Fruit fly (Drosophila melanogaster) whole organism, embryonic: ENCODE results near the gene fzo.

Experiments
- Abd-B ChIP-seq: fragments of 200-800 bp; sonication (Bioruptor generic); optimal IDR thresholded peaks from 2 replicates; lab custom pipeline; 2018; ENCODE audit warnings: missing biosample characterization, mild to moderate bottlenecking, missing genetic modification characterization, moderate library complexity
- Atf6 ChIP-seq: fragments of 200-800 bp; sonication (Bioruptor generic); IDR thresholded peaks from 2 replicates; pipeline ENCODE4 v1.3.6; 2022; ENCODE audit warnings: missing biosample characterization, missing genetic modification characterization
- BtbVII ChIP-seq: fragments of 200-800 bp; sonication (Bioruptor generic); optimal IDR thresholded peaks from 3 replicates; lab custom pipeline; 2017; ENCODE audit warnings: missing biosample characterization, mild to moderate bottlenecking, missing genetic modification characterization
- CG10209 ChIP-seq: fragments of 200-800 bp; sonication (Bioruptor generic); optimal IDR thresholded peaks from 3 replicates; lab custom pipeline; 2017; ENCODE audit warnings: missing biosample characterization, mild to moderate bottlenecking, missing genetic modification characterization, missing genetic modification reagents
- CG10267 ChIP-seq: fragments of 200-800 bp; sonication (Bioruptor generic); optimal IDR thresholded peaks from 2 replicates; lab custom pipeline; 2018; ENCODE audit warnings: missing biosample characterization, mild to moderate bottlenecking, missing genetic modification characterization, moderate library complexity
- CG10979 ChIP-seq: fragments of 200-800 bp; sonication (Bioruptor generic); optimal IDR thresholded peaks from 2 replicates; lab custom pipeline; 2018; ENCODE audit warnings: missing biosample characterization, mild to moderate bottlenecking, missing genetic modification characterization, moderate library complexity
- CG11696 ChIP-seq: fragments of 200-800 bp; sonication (Bioruptor generic); IDR thresholded peaks from 2 replicates; pipeline ENCODE4 v1.3.6; 2022; ENCODE audit warnings: missing biosample characterization, missing genetic modification characterization
- CG13775 ChIP-seq: fragments of 200-800 bp; sonication (Bioruptor generic); optimal IDR thresholded peaks from 3 replicates; lab custom pipeline; 2017; ENCODE audit warnings: missing biosample characterization, mild to moderate bottlenecking, missing genetic modification characterization
- CG14860 ChIP-seq: fragments of 200-800 bp; sonication (Bioruptor generic); IDR thresholded peaks from 3 replicates; pipeline ENCODE4 v1.3.6; 2022; ENCODE audit warnings: missing biosample characterization, missing genetic modification characterization; ENCODE audit not compliant: partially characterized antibody
- CG15514 ChIP-seq: fragments of 200-800 bp; sonication (Bioruptor generic); optimal IDR thresholded peaks from 3 replicates; lab custom pipeline; 2017; ENCODE audit warnings: missing biosample characterization, missing genetic modification characterization, mild to moderate bottlenecking, moderate library complexity, missing genetic modification reagents
- CG17359 ChIP-seq: fragments of 200-800 bp; sonication (Bioruptor generic); optimal IDR thresholded peaks from 3 replicates; lab custom pipeline; 2018; ENCODE audit warnings: missing biosample characterization, mild to moderate bottlenecking, missing genetic modification characterization, moderate library complexity
- CG18262 ChIP-seq: fragments of 200-800 bp; optimal IDR thresholded peaks from 3 replicates; lab custom pipeline; 2019; ENCODE audit warnings: missing biosample characterization, mild to moderate bottlenecking, missing genetic modification characterization, moderate library complexity
- CG18599 ChIP-seq: fragments of 200-800 bp; sonication (Bioruptor generic); optimal IDR thresholded peaks from 3 replicates; lab custom pipeline; 2017; ENCODE audit warnings: missing biosample characterization, missing genetic modification characterization, mild to moderate bottlenecking, moderate library complexity, missing genetic modification reagents
- CG3281 ChIP-seq: fragments of 200-800 bp; sonication (Bioruptor generic); optimal IDR thresholded peaks from 3 replicates; lab custom pipeline; 2017; ENCODE audit warnings: missing biosample characterization, mild to moderate bottlenecking, missing genetic modification characterization
- CG34422 ChIP-seq: fragments of 200-800 bp; sonication (Bioruptor generic); IDR thresholded peaks from 3 replicates; pipeline ENCODE4 v1.3.6; 2022; ENCODE audit warnings: missing biosample characterization, missing genetic modification characterization
- CG4617 ChIP-seq: fragments of 200-800 bp; sonication (Bioruptor generic); optimal IDR thresholded peaks from 3 replicates; lab custom pipeline; 2016; ENCODE audit warnings: missing biosample characterization, missing genetic modification characterization, borderline replicate concordance
- CG6683 ChIP-seq: fragments of 200-800 bp; sonication (Bioruptor generic); optimal IDR thresholded peaks from 2 replicates; lab custom pipeline; 2017; ENCODE audit warnings: missing biosample characterization, mild to moderate bottlenecking, missing genetic modification characterization, missing genetic modification reagents
- CG6765 ChIP-seq: fragments of 200-800 bp; sonication (Bioruptor generic); optimal IDR thresholded peaks from 3 replicates; lab custom pipeline; 2017; ENCODE audit warnings: missing biosample characterization, mild to moderate bottlenecking, missing genetic modification characterization
- CG8944 ChIP-seq: fragments of 200-800 bp; sonication (Bioruptor generic); optimal IDR thresholded peaks from 3 replicates; lab custom pipeline; 2016; ENCODE audit warnings: missing biosample characterization, missing genetic modification characterization
- CG9727 ChIP-seq: fragments of 200-800 bp; sonication (Bioruptor generic); optimal IDR thresholded peaks from 3 replicates; lab custom pipeline; 2017; ENCODE audit warnings: missing biosample characterization, mild to moderate bottlenecking, missing genetic modification characterization
- CTCF ChIP-seq: fragments of 200-800 bp; sonication (Bioruptor generic); optimal IDR thresholded peaks from 2 replicates; lab custom pipeline; 2017; ENCODE audit warnings: missing biosample characterization, mild to moderate bottlenecking, missing genetic modification characterization, moderate library complexity
- Camta ChIP-seq: fragments of 200-800 bp; sonication (Bioruptor generic); optimal IDR thresholded peaks from 2 replicates; lab custom pipeline; 2016; ENCODE audit warnings: missing biosample characterization, missing genetic modification characterization
- E2f1 ChIP-seq: fragments of 200-800 bp; sonication (Bioruptor generic); IDR thresholded peaks from 2 replicates; pipeline ENCODE4 v1.3.6; 2022; ENCODE audit warnings: missing biosample characterization, missing genetic modification characterization
- Fer3 ChIP-seq: fragments of 200-800 bp; sonication (Bioruptor generic); optimal IDR thresholded peaks from 2 replicates; lab custom pipeline; 2018; ENCODE audit warnings: missing biosample characterization, mild to moderate bottlenecking, missing genetic modification characterization, moderate library complexity
- Hmr ChIP-seq: fragments of 200-800 bp; sonication (Bioruptor generic); optimal IDR thresholded peaks from 3 replicates; lab custom pipeline; 2017; ENCODE audit warnings: mild to moderate bottlenecking, missing biosample characterization, missing genetic modification reagents, missing genetic modification characterization
- Hr3 ChIP-seq: fragments of 200-800 bp; sonication (Bioruptor generic); optimal IDR thresholded peaks from 3 replicates; lab custom pipeline; 2016; ENCODE audit warnings: missing biosample characterization, missing genetic modification characterization
- Hr78 ChIP-seq, 2 experiments: fragments of 200-800 bp in 1 of 2; fragments of >200 bp in 1 of 2; sonication (Bioruptor generic) in 1 of 2; optimal IDR thresholded peaks; 2 replicates each; lab custom pipeline; 2017 to 2019; ENCODE audit warnings: missing biosample characterization in 2 of 2, missing genetic modification characterization in 2 of 2, mild to moderate bottlenecking in 1 of 2, moderate library complexity in 1 of 2
- MBD-R2 ChIP-seq: fragments of 200-800 bp; sonication (Bioruptor generic); IDR thresholded peaks from 2 replicates; pipeline ENCODE4 v1.3.6; 2022; ENCODE audit warnings: missing biosample characterization, missing genetic modification characterization
- MTF-1 ChIP-seq: fragments of 200-800 bp; sonication (Bioruptor generic); optimal IDR thresholded peaks from 2 replicates; lab custom pipeline; 2018; ENCODE audit warnings: missing biosample characterization, mild to moderate bottlenecking, missing genetic modification characterization, borderline replicate concordance
- Mad ChIP-seq: fragments of 200-800 bp; sonication (Bioruptor generic); optimal IDR thresholded peaks from 2 replicates; lab custom pipeline; 2016; ENCODE audit warnings: missing biosample characterization, missing genetic modification characterization
- Sry-β ChIP-seq: fragments of 200-800 bp; sonication (Bioruptor generic); optimal IDR thresholded peaks from 2 replicates; lab custom pipeline; 2018; ENCODE audit warnings: missing biosample characterization, mild to moderate bottlenecking, missing genetic modification characterization, moderate library complexity
- Ssrp ChIP-seq: fragments of 200-800 bp; sonication (Bioruptor generic); optimal IDR thresholded peaks from 2 replicates; lab custom pipeline; 2018; ENCODE audit warnings: missing biosample characterization, mild to moderate bottlenecking, missing genetic modification characterization, moderate library complexity
- Trl ChIP-seq, 3 experiments: fragments of >200 bp in 2 of 3; fragments of 200-800 bp in 1 of 3; sonication (Bioruptor generic) in 1 of 3; optimal IDR thresholded peaks; 2 replicates in 1 of 3; 3 replicates in 2 of 3; lab custom pipeline; 2016 to 2017; ENCODE audit warnings: missing biosample characterization in 1 of 3, missing genetic modification characterization in 1 of 3
- abd-A ChIP-seq: fragments of 200-800 bp; sonication (Bioruptor generic); optimal IDR thresholded peaks from 3 replicates; lab custom pipeline; 2019; ENCODE audit warnings: missing biosample characterization, mild to moderate bottlenecking, missing genetic modification characterization, moderate library complexity
- ara ChIP-seq: fragments of 200-800 bp; sonication (Bioruptor generic); IDR thresholded peaks from 2 replicates; pipeline ENCODE4 v1.3.6; 2022; ENCODE audit warnings: missing biosample characterization, missing genetic modification characterization
- chif ChIP-seq, 2 experiments: fragments of 200-800 bp; sonication (Bioruptor generic); optimal IDR thresholded peaks; 3 replicates each; lab custom pipeline; 2016; ENCODE audit warnings: missing biosample characterization in 2 of 2, missing genetic modification characterization in 2 of 2
- crc ChIP-seq: fragments of 200-800 bp; sonication (Bioruptor generic); optimal IDR thresholded peaks from 2 replicates; lab custom pipeline; 2016; ENCODE audit warnings: missing biosample characterization, missing genetic modification characterization
- dpn ChIP-seq, 2 experiments: fragments of 200-800 bp; sonication (Bioruptor generic); optimal IDR thresholded peaks; 3 replicates each; lab custom pipeline; 2016; ENCODE audit warnings: missing biosample characterization in 2 of 2, missing genetic modification characterization in 2 of 2
- fd64A ChIP-seq: fragments of 200-800 bp; sonication (Bioruptor generic); optimal IDR thresholded peaks from 3 replicates; lab custom pipeline; 2018; ENCODE audit warnings: missing biosample characterization, mild to moderate bottlenecking, missing genetic modification characterization
- gem ChIP-seq: fragments of 200-800 bp; sonication (Bioruptor generic); optimal IDR thresholded peaks from 2 replicates; lab custom pipeline; 2019; ENCODE audit warnings: missing biosample characterization, mild to moderate bottlenecking, missing genetic modification characterization, moderate library complexity
- gsb-n ChIP-seq: fragments of 200-800 bp; sonication (Bioruptor generic); optimal IDR thresholded peaks from 3 replicates; lab custom pipeline; 2018; ENCODE audit warnings: missing biosample characterization, mild to moderate bottlenecking, missing genetic modification characterization
- her ChIP-seq: fragments of 200-800 bp; sonication (Bioruptor generic); optimal IDR thresholded peaks from 2 replicates; lab custom pipeline; 2016; ENCODE audit warnings: missing biosample characterization, missing genetic modification characterization
- odd ChIP-seq: fragments of 200-800 bp; sonication (Bioruptor generic); optimal IDR thresholded peaks from 2 replicates; lab custom pipeline; 2017; ENCODE audit warnings: missing biosample characterization, mild to moderate bottlenecking, missing genetic modification characterization
- otp ChIP-seq: fragments of 200-800 bp; sonication (Bioruptor generic); IDR thresholded peaks from 3 replicates; pipeline ENCODE4, ENCODE4 v1.3.6; 2022; ENCODE audit warnings: missing biosample characterization, missing genetic modification characterization
- slbo ChIP-seq: fragments of 200-800 bp; sonication (Bioruptor generic); IDR thresholded peaks from 2 replicates; pipeline ENCODE4 v1.3.6; 2022; ENCODE audit warnings: missing biosample characterization, missing genetic modification characterization
- tgo ChIP-seq: fragments of 200-800 bp; sonication (Bioruptor generic); IDR thresholded peaks from 3 replicates; pipeline ENCODE4 v1.3.6; 2022; ENCODE audit warnings: missing biosample characterization, missing genetic modification characterization
- trh ChIP-seq: fragments of 200-800 bp; sonication (Bioruptor generic); optimal IDR thresholded peaks from 2 replicates; lab custom pipeline; 2016; ENCODE audit warnings: missing biosample characterization, missing genetic modification characterization
- tup ChIP-seq: fragments of 200-800 bp; sonication (Bioruptor generic); optimal IDR thresholded peaks from 2 replicates; lab custom pipeline; 2016; ENCODE audit warnings: missing biosample characterization, mild to moderate bottlenecking, missing genetic modification characterization, moderate library complexity

The fzo gene

dm6 chr3R:23176445-23177087, 27.3 kb downstream of the fzo start (continued):
- TF ChIP-seq tgo (GFP tag; lab: Robert Waterston, UW) (peak; percentile 35; the same call in 1 of the 3 replicates), MBD-R2 (GFP tag; lab: Robert Waterston, UW) (0 out of 2 replicates have a peak, but pooled peaks have one; percentile 24), ara (0 out of 2 replicates have a peak, but pooled peaks have one; percentile 24), chif (GFP tag; optimal IDR thresholded peaks at IDR 0.05; lab: Kevin White, UChicago) (no peak), Hmr (GFP tag; lab: Kevin White, UChicago) (peak; percentile 87), Hr3 (GFP tag; lab: Kevin White, UChicago) (no peak), Trl (optimal IDR thresholded peaks at IDR 0.05; lab: Kevin White, UChicago) (no peak), Trl (GFP tag; optimal IDR thresholded peaks at IDR 0.05; lab: Kevin White, UChicago) (peak; percentile 46), Fer3 (peak; percentile 44), Hr78 (GFP tag; optimal IDR thresholded peaks at IDR 0.05; lab: Kevin White, UChicago) (no peak), CG34422 (GFP tag; lab: Robert Waterston, UW) (no peak), abd-A (no peak), crc (GFP tag; lab: Kevin White, UChicago) (no peak), gsb-n (tag; lab: Kevin White, UChicago) (no peak), otp (peak; percentile 55; the same call in 2 of the 3 replicates), CG6683 (GFP tag; lab: Kevin White, UChicago) (peak; percentile 56), tup (GFP tag; lab: Kevin White, UChicago) (peak; percentile 24), CG10267 (tag; lab: Kevin White, UChicago) (no peak), CG9727 (GFP tag; lab: Kevin White, UChicago) (peak; percentile 4), Ssrp (tag; lab: Kevin White, UChicago) (no peak), CG10979 (tag; lab: Kevin White, UChicago) (no peak), Abd-B (GFP tag; lab: Kevin White, UChicago) (no peak), CG18262 (peak; percentile 2), CTCF (GFP tag; lab: Kevin White, UChicago) (peak; percentile 13), CG10209 (GFP tag; lab: Kevin White, UChicago) (peak; percentile 58), Camta (GFP tag; lab: Kevin White, UChicago) (peak; percentile 41), MTF-1 (GFP tag; lab: Kevin White, UChicago) (peak; percentile 67), fd64A (peak; percentile 53), slbo (GFP tag; lab: Robert Waterston, UW) (peak; percentile 19; the same call in 1 of the 2 replicates), CG18599 (peak; percentile 80), CG11696 (GFP tag; lab: Robert Waterston, UW) (peak; percentile 53; the same call in 1 of the 2 replicates), CG8944 (GFP tag; lab: Kevin White, UChicago) (peak; percentile 27), Atf6 (GFP tag; lab: Robert Waterston, UW) (peak; percentile 46; the same call in 1 of the 2 replicates), CG17359 (tag; lab: Kevin White, UChicago) (peak; percentile 47), CG14860 (GFP tag; lab: Robert Waterston, UW) (no peak), BtbVII (GFP tag; lab: Kevin White, UChicago) (peak; percentile 53), CG6765 (GFP tag; lab: Kevin White, UChicago) (peak; percentile 70), E2f1 (GFP tag; lab: Robert Waterston, UW) (peak; percentile 44; the same call in 1 of the 2 replicates), CG3281 (GFP tag; lab: Kevin White, UChicago) (peak; percentile 60), CG15514 (GFP tag; lab: Kevin White, UChicago) (peak; percentile 47), trh (GFP tag; lab: Kevin White, UChicago) (no peak), odd (peak; percentile 51), Sry-β (GFP tag; lab: Kevin White, UChicago) (no peak), gem (tag; lab: Kevin White, UChicago) (peak; percentile 13), her (GFP tag; lab: Kevin White, UChicago) (peak; percentile 34), CG13775 (GFP tag; lab: Kevin White, UChicago) (peak; percentile 2), Mad (no peak), CG4617 (GFP tag; lab: Kevin White, UChicago) (no peak), dpn (GFP tag; optimal IDR thresholded peaks at IDR 0.05; lab: Kevin White, UChicago) (peak in 1 of 2 experiments; percentile 40)
